Fruit fly (Drosophila melanogaster) whole organism, wandering third instar larva: ENCODE results near the gene Elovl7.

ENCODE experiments used
- Hr78 ChIP-seq: fragments of >200 bp; optimal IDR thresholded peaks from 2 replicates; lab custom pipeline; 2017; ENCODE audit warnings: missing biosample characterization, missing genetic modification characterization
- Hr83 ChIP-seq: fragments of 200-300 bp; sonication (Bioruptor generic); optimal IDR thresholded peaks from 2 replicates; lab custom pipeline; 2016; ENCODE audit warnings: missing biosample characterization, mild to moderate bottlenecking, missing genetic modification characterization, moderate library complexity; ENCODE audit not compliant: poor library complexity, severe bottlenecking
- Myc ChIP-seq: fragments of >200 bp; optimal IDR thresholded peaks from 2 replicates; lab custom pipeline; 2017

DNA sequence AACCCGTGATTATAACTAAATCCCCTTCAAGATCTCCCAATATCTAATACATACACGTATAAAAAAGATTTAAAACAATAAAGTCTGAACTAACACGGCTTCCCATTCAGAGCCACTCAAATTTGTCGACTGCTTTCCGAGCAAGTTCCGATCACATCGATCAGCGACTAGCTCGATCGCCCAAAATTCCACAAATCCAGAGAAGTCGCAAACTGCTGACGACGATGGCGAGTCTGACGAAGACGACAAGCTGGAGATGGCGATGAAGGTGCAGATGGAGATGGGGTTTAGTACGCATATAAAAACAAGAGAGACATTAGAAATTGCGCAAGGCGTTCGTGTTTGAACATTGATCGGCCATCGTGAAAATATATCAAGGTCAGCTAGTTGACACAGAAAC, 3.1 kb upstream of the Elovl7 start:
- TF ChIP-seq Hr78 (GFP tag; lab: Kevin White, UChicago) (no peak), Hr83 (GFP tag; lab: Kevin White, UChicago) (no peak), Myc (lab: Kevin White, UChicago) (no peak)
